Worm (Caenorhabditis elegans) whole organism, late embryonic: ENCODE measurements around the gene F10G7.10.

Experiments used
- C08G9.2 ChIP-seq: sonication (generic microtip); optimal IDR thresholded peaks from 2 replicates; lab custom pipeline; 2016; ENCODE audit warnings: mild to moderate bottlenecking, missing genetic modification characterization, moderate library complexity, missing compliant biosample characterization
- Y22D7AL.16 ChIP-seq: sonication (generic microtip); optimal IDR thresholded peaks from 2 replicates; lab custom pipeline; 2016; ENCODE audit warnings: missing genetic modification characterization, missing compliant biosample characterization
- ceh-18 ChIP-seq: sonication (generic microtip); optimal IDR thresholded peaks from 2 replicates; lab custom pipeline; 2016; ENCODE audit warnings: missing genetic modification characterization, missing compliant biosample characterization
- ceh-24 ChIP-seq: sonication (generic microtip); optimal IDR thresholded peaks from 2 replicates; lab custom pipeline; 2016; ENCODE audit warnings: mild to moderate bottlenecking, missing genetic modification characterization, missing compliant biosample characterization
- hlh-13 ChIP-seq: fragments of 200-800 bp; sonication (Bioruptor generic); optimal IDR thresholded peaks from 2 replicates; lab custom pipeline; 2018; ENCODE audit warnings: mild to moderate bottlenecking, missing genetic modification characterization, missing compliant biosample characterization
- lin-11 ChIP-seq: fragments of 200-800 bp; sonication (Bioruptor generic); optimal IDR thresholded peaks from 2 replicates; lab custom pipeline; 2018; ENCODE audit warnings: mild to moderate bottlenecking, missing genetic modification characterization, missing compliant biosample characterization
- pha-4 ChIP-seq: fragments of 150-350 bp; optimal IDR thresholded peaks from 2 replicates; lab custom pipeline; 2018; ENCODE audit warnings: missing biosample characterization, missing genetic modification reagents, missing genetic modification characterization
- pqm-1 ChIP-seq: sonication (generic microtip); optimal IDR thresholded peaks from 2 replicates; lab custom pipeline; 2016; ENCODE audit warnings: missing genetic modification characterization, missing compliant biosample characterization

DNA sequence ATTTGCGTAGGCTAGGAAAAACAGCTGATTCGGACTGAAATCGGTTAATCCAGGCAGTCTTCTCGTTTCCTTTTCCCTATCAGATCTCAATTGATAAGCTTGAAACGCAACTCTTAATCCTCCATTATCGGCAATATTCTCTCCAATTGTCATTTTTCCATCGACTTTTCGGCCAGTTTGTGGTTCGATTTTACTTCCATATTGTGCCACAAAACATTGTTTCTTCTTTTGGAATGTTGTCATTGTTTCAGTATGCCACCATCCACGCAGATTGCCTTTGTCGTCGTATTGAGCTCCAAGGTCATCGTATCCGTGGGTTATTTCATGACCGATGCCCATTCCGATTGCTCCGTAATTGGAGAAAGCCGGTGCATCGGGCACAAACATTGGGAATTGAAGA is 49.7 kb upstream of the F10G7.10 start:
- TF ChIP-seq Y22D7AL.16 (tag; lab: Kevin White, UChicago) (no peak), pha-4 (tag; lab: Kevin White, UChicago) (no peak), C08G9.2 (tag; lab: Kevin White, UChicago) (no peak), pqm-1 (no peak), ceh-18 (tag; lab: Kevin White, UChicago) (no peak), hlh-13 (GFP tag; lab: Kevin White, UChicago) (no peak), lin-11 (no peak), ceh-24 (tag; lab: Kevin White, UChicago) (no peak)
